Worm (Caenorhabditis elegans) whole organism, L4 larva: Measurements from ENCODE around the gene K03B4.4.

Source experiments
- F26F4.8 ChIP-seq: fragments of 200-800 bp; sonication (Bioruptor generic); conservative IDR thresholded peaks from 2 replicates; pipeline ENCODE4 v1.3.6; 2022; ENCODE audit warnings: missing genetic modification characterization, missing compliant biosample characterization
- F44E2.7 ChIP-seq: fragments of 200-800 bp; sonication (Bioruptor generic); IDR thresholded peaks from 2 replicates; pipeline ENCODE4 v2.1.2; 2022; ENCODE audit warnings: missing genetic modification characterization, missing compliant biosample characterization
- T26A8.4 ChIP-seq: fragments of 200-800 bp; sonication (Bioruptor generic); IDR thresholded peaks from 2 replicates; pipeline ENCODE4 v1.3.6; 2022; ENCODE audit warnings: missing genetic modification characterization, missing compliant biosample characterization
- Y105C5A.15 ChIP-seq: fragments of 200-800 bp; sonication (Bioruptor generic); IDR thresholded peaks from 2 replicates; pipeline ENCODE4 v1.3.6; 2022; ENCODE audit warnings: missing genetic modification characterization, missing compliant biosample characterization
- ZK337.2 ChIP-seq: fragments of 200-800 bp; sonication (Bioruptor generic); IDR thresholded peaks from 2 replicates; pipeline ENCODE4 v1.3.6; 2022; ENCODE audit warnings: missing genetic modification reagents, missing genetic modification characterization, missing compliant biosample characterization
- ama-1 ChIP-seq: fragments of 150-350 bp; optimal IDR thresholded peaks from 2 replicates; lab custom pipeline; 2014; ENCODE audit warnings: inconsistent platforms, mixed read lengths
- attf-4 ChIP-seq: sonication (generic microtip); optimal IDR thresholded peaks from 3 replicates; lab custom pipeline; 2017; ENCODE audit warnings: missing biosample characterization, missing genetic modification characterization
- ceh-44 ChIP-seq: fragments of 200-800 bp; sonication (Bioruptor generic); IDR thresholded peaks from 2 replicates; pipeline ENCODE4 v1.3.6; 2022; ENCODE audit warnings: missing genetic modification reagents, missing genetic modification characterization, missing compliant biosample characterization
- ceh-62 ChIP-seq: sonication (generic microtip); optimal IDR thresholded peaks from 2 replicates; lab custom pipeline; 2017; ENCODE audit warnings: missing biosample characterization, missing genetic modification characterization
- ctbp-1 ChIP-seq: fragments of 200-800 bp; sonication (Bioruptor generic); IDR thresholded peaks from 2 replicates; pipeline ENCODE4 v1.3.6; 2022; ENCODE audit warnings: missing genetic modification reagents, missing genetic modification characterization, missing compliant biosample characterization
- daf-12 ChIP-seq: fragments of 150-350 bp; optimal IDR thresholded peaks from 2 replicates; lab custom pipeline; 2014; ENCODE audit warnings: missing biosample characterization, missing genetic modification reagents, missing genetic modification characterization
- duxl-1 ChIP-seq: sonication (generic microtip); optimal IDR thresholded peaks from 2 replicates; lab custom pipeline; 2016; ENCODE audit warnings: mild to moderate bottlenecking, missing genetic modification characterization, moderate library complexity, missing compliant biosample characterization; ENCODE audit not compliant: poor library complexity
- egl-43 ChIP-seq: fragments of 200-800 bp; sonication (Bioruptor generic); IDR thresholded peaks from 2 replicates; pipeline ENCODE4 v1.3.6; 2022; ENCODE audit warnings: missing genetic modification reagents, missing genetic modification characterization, missing compliant biosample characterization
- fkh-10 ChIP-seq: fragments of 150-350 bp; optimal IDR thresholded peaks from 2 replicates; lab custom pipeline; 2014; ENCODE audit warnings: missing biosample characterization, missing genetic modification reagents, missing genetic modification characterization
- hlh-30 ChIP-seq: sonication (generic microtip); optimal IDR thresholded peaks from 2 replicates; lab custom pipeline; 2017; ENCODE audit warnings: antibody characterized with exemption, mild to moderate bottlenecking, missing genetic modification characterization, missing compliant biosample characterization; ENCODE audit not compliant: insufficient read depth
- jun-1 ChIP-seq: fragments of 150-350 bp; optimal IDR thresholded peaks from 2 replicates; lab custom pipeline; 2014; ENCODE audit warnings: missing biosample characterization, missing genetic modification reagents, missing genetic modification characterization
- lin-1 ChIP-seq: fragments of 200-800 bp; sonication (Bioruptor generic); IDR thresholded peaks from 2 replicates; pipeline ENCODE4 v1.3.6; 2022; ENCODE audit warnings: missing genetic modification reagents, missing genetic modification characterization, missing compliant biosample characterization
- lin-38 ChIP-seq: fragments of 200-800 bp; sonication (Bioruptor generic); IDR thresholded peaks from 2 replicates; pipeline ENCODE4 v1.3.6; 2022; ENCODE audit warnings: missing genetic modification reagents, missing genetic modification characterization, missing compliant biosample characterization
- lin-39 ChIP-seq: fragments of 150-350 bp; optimal IDR thresholded peaks from 2 replicates; lab custom pipeline; 2014; ENCODE audit warnings: missing biosample characterization, missing genetic modification reagents, missing genetic modification characterization
- madf-5 ChIP-seq, 2 experiments: fragments of 200-800 bp; sonication (Bioruptor generic); IDR thresholded peaks; 2 replicates each; pipeline ENCODE4 v1.3.6; 2022; ENCODE audit warnings: missing compliant biosample characterization in 2 of 2, missing genetic modification characterization in 2 of 2
- mdt-29 ChIP-seq: fragments of 200-800 bp; sonication (Bioruptor generic); IDR thresholded peaks from 2 replicates; pipeline ENCODE4 v1.3.6; 2022; ENCODE audit warnings: missing genetic modification reagents, missing genetic modification characterization, missing compliant biosample characterization
- mxl-3 ChIP-seq: fragments of 200-800 bp; sonication (Bioruptor generic); optimal IDR thresholded peaks from 2 replicates; lab custom pipeline; 2018; ENCODE audit warnings: mild to moderate bottlenecking, missing genetic modification characterization, missing compliant biosample characterization
- nhr-10 ChIP-seq: fragments of 150-350 bp; optimal IDR thresholded peaks from 2 replicates; lab custom pipeline; 2014; ENCODE audit warnings: missing biosample characterization, missing genetic modification characterization
- nhr-11 ChIP-seq: fragments of 150-350 bp; optimal IDR thresholded peaks from 2 replicates; lab custom pipeline; 2014; ENCODE audit warnings: missing biosample characterization, missing genetic modification characterization
- nhr-42 ChIP-seq: fragments of 200-800 bp; sonication (Bioruptor generic); IDR thresholded peaks from 2 replicates; pipeline ENCODE4 v1.3.6; 2022; ENCODE audit warnings: missing genetic modification characterization, missing compliant biosample characterization
- php-3 ChIP-seq: fragments of 200-800 bp; sonication (Bioruptor generic); IDR thresholded peaks from 2 replicates; pipeline ENCODE4 v1.3.6; 2022; ENCODE audit warnings: missing genetic modification reagents, missing genetic modification characterization, missing compliant biosample characterization
- saeg-2 ChIP-seq: fragments of 200-800 bp; sonication (Bioruptor generic); IDR thresholded peaks from 2 replicates; pipeline ENCODE4 v1.3.6; 2022; ENCODE audit warnings: missing genetic modification reagents, missing genetic modification characterization, missing compliant biosample characterization
- set-16 ChIP-seq: fragments of 200-800 bp; sonication (Bioruptor generic); IDR thresholded peaks from 2 replicates; pipeline ENCODE4 v1.3.6; 2022; ENCODE audit warnings: missing genetic modification reagents, missing genetic modification characterization, missing compliant biosample characterization
- snpc-4 ChIP-seq: fragments of 150-350 bp; optimal IDR thresholded peaks from 2 replicates; lab custom pipeline; 2014; ENCODE audit warnings: missing biosample characterization, missing genetic modification characterization
- tag-97 ChIP-seq: fragments of 200-800 bp; sonication (Bioruptor generic); IDR thresholded peaks from 2 replicates; pipeline ENCODE4 v1.3.6; 2022; ENCODE audit warnings: missing genetic modification characterization, missing compliant biosample characterization
- tra-1 ChIP-seq: fragments of 200-800 bp; sonication (Bioruptor generic); IDR thresholded peaks from 2 replicates; pipeline ENCODE4 v1.3.6; 2022; ENCODE audit warnings: missing genetic modification reagents, missing genetic modification characterization, missing compliant biosample characterization
- unc-62 ChIP-seq, 3 experiments: fragments of 150-350 bp in 1 of 3; sonication (generic microtip); optimal IDR thresholded peaks in 2 of 3; peaks in 1 of 3; 1 replicate in 1 of 3; 2 replicates in 2 of 3; lab custom pipeline; 2014 to 2017; ENCODE audit warnings: missing biosample characterization in 3 of 3, missing genetic modification characterization in 3 of 3, missing genetic modification reagents in 3 of 3, missing genotype in 1 of 3
- vab-7 ChIP-seq: fragments of 200-800 bp; sonication (Bioruptor generic); IDR thresholded peaks from 2 replicates; pipeline ENCODE4 v1.3.6; 2022; ENCODE audit warnings: missing genetic modification reagents, missing genetic modification characterization, missing compliant biosample characterization
- zfp-2 ChIP-seq: sonication (generic microtip); optimal IDR thresholded peaks from 2 replicates; lab custom pipeline; 2016; ENCODE audit warnings: mild to moderate bottlenecking, missing genetic modification characterization, missing compliant biosample characterization
- zfp-3 ChIP-seq: fragments of 200-800 bp; sonication (Bioruptor generic); conservative IDR thresholded peaks from 2 replicates; pipeline ENCODE4 v1.3.6; 2022; ENCODE audit warnings: missing genetic modification reagents, missing genetic modification characterization, missing compliant biosample characterization
- zip-2 ChIP-seq: fragments of 150-350 bp; optimal IDR thresholded peaks from 2 replicates; lab custom pipeline; 2014; ENCODE audit warnings: missing biosample characterization, missing genetic modification characterization

The K03B4.4 gene

ce11 chrV:4651480-4651879, 30.3 kb upstream of the K03B4.4 start (continued):
- TF ChIP-seq unc-62 (GFP tag; optimal IDR thresholded peaks at IDR 0.05 in 1 of 2; lab: Kevin White, UChicago): peak in 1 of 2 experiments; percentile 5
- TF ChIP-seq unc-62 (tag; optimal IDR thresholded peaks at IDR 0.05; lab: Kevin White, UChicago): no peak

- TF ChIP-seq mxl-3 (GFP tag; lab: Kevin White, UChicago): peak; percentile 17
- TF ChIP-seq F44E2.7 (GFP tag; lab: Robert Waterston, UW): no peak
- peak; percentile 29; the same call in 1 of the 2 replicates for TF ChIP-seq T26A8.4 (GFP tag; lab: Robert Waterston, UW)
- TF ChIP-seq ctbp-1: 0 out of 2 replicates have a peak, but pooled peaks have one; percentile 6
- TF ChIP-seq nhr-42 (GFP tag; lab: Robert Waterston, UW): no peak
- TF ChIP-seq attf-4: no peak
- no peak for TF ChIP-seq lin-39 (tag; lab: Kevin White, UChicago)
- TF ChIP-seq daf-12: no peak
- 0 out of 2 replicates have a peak, but pooled peaks have one; percentile 26 for TF ChIP-seq egl-43
- TF ChIP-seq zfp-3: no peak
- no peak for TF ChIP-seq hlh-30 (tag; lab: Kevin White, UChicago)
- peak; percentile 99 for TF ChIP-seq set-16 (GFP tag; lab: Robert Waterston, UW)
- 0 out of 2 replicates have a peak, but pooled peaks have one; percentile 29 for TF ChIP-seq tra-1
- TF ChIP-seq madf-5 (GFP tag; IDR thresholded peaks at IDR 0.05; lab: Robert Waterston, UW): peak; percentile 30 to 79; a peak in 1 of 4 replicates
- TF ChIP-seq unc-62 (GFP tag; optimal IDR thresholded peaks at IDR 0.05 in 1 of 2; lab: Kevin White, UChicago): no peak
- TF ChIP-seq unc-62 (tag; optimal IDR thresholded peaks at IDR 0.05; lab: Kevin White, UChicago): no peak
- TF ChIP-seq, all 104 proteins: peak for 7
Observed at ce11 chrV:4653093-4653492, 28.7 kb upstream of the K03B4.4 start.

ce11 chrV:4653871-4654605, 27.7 kb upstream of the K03B4.4 start, which contains the start of the genes col-139 and F41F3.1:
col-139 (minus strand) TSS chrV:4653971.
F41F3.1 (plus strand) TSS chrV:4654555.
- TF ChIP-seq php-3 (GFP tag; lab: Robert Waterston, UW): no peak

- TF ChIP-seq vab-7 (GFP tag; lab: Robert Waterston, UW) (no peak), jun-1 (tag; lab: Kevin White, UChicago) (no peak), ceh-62 (no peak), zip-2 (tag; lab: Kevin White, UChicago) (no peak), lin-1 (GFP tag; lab: Robert Waterston, UW) (no peak), Y105C5A.15 (no peak), duxl-1 (tag; lab: Kevin White, UChicago) (no peak), tag-97 (GFP tag; lab: Robert Waterston, UW) (no peak), php-3 (GFP tag; lab: Robert Waterston, UW) (no peak), zfp-2 (tag; lab: Kevin White, UChicago) (no peak), ceh-44 (no peak), mxl-3 (GFP tag; lab: Kevin White, UChicago) (no peak), fkh-10 (GFP tag; lab: Kevin White, UChicago) (no peak), nhr-10 (tag; lab: Kevin White, UChicago) (no peak), ama-1 (lab: Kevin White, UChicago) (no peak), mdt-29 (GFP tag; lab: Robert Waterston, UW) (no peak)
Observed at ce11 chrV:4655175-4655574, 26.6 kb upstream of the K03B4.4 start, which contains the start of gene F41F3.9. F41F3.9 (plus strand) TSS chrV:4655475.

ce11 chrV:4662400-4662799, 19.4 kb upstream of the K03B4.4 start, which contains the start of gene srx-74:
srx-74 (minus strand) TSS chrV:4662500.
- TF ChIP-seq saeg-2 (GFP tag; lab: Robert Waterston, UW): no peak
- no peak for TF ChIP-seq F26F4.8
- no peak for TF ChIP-seq ZK337.2
- no peak for TF ChIP-seq nhr-11
- no peak for TF ChIP-seq snpc-4 (tag; lab: Kevin White, UChicago)
- no peak for TF ChIP-seq fkh-10 (GFP tag; lab: Kevin White, UChicago)
- TF ChIP-seq lin-38 (GFP tag; lab: Robert Waterston, UW): no peak
